Worm (Caenorhabditis elegans) whole organism, early embryonic: Measurements from ENCODE around the gene lin-12.

ENCODE experiments used
- ceh-36 ChIP-seq: sonication (generic microtip); optimal IDR thresholded peaks from 2 replicates; lab custom pipeline; 2016; ENCODE audit warnings: missing genetic modification characterization, inconsistent platforms, missing compliant biosample characterization
- flt-1 ChIP-seq: fragments of 200-800 bp; sonication (Bioruptor generic); IDR thresholded peaks from 2 replicates; pipeline ENCODE4 v1.3.6; 2022; ENCODE audit warnings: missing genetic modification characterization, missing compliant biosample characterization
- tra-4 ChIP-seq: sonication (generic microtip); optimal IDR thresholded peaks from 2 replicates; lab custom pipeline; 2017; ENCODE audit warnings: missing genetic modification characterization, missing compliant biosample characterization

DNA sequence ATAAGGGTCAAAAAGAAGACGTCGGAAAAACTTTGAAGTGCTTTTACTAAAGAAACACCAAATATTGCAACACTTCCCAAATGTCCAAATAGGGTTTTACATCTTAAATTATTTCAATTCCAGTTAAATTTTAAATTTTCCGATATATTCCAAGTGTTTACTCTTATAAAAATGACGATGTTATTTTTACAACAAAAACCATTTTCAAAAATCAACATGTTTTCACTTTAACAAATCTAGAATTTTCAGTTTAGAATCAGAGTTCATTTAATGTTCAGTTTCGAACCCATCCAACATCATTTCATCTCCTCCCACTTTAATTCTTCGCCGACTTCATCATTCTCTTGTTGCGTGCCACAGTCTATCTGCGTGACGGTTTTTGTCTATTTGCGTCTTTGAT lies 32.4 kb upstream of the lin-12 start, which contains the start of gene dos-1:
- no peak for TF ChIP-seq flt-1 (GFP tag; lab: Robert Waterston, UW)
- TF ChIP-seq tra-4 (tag; lab: Kevin White, UChicago) = no peak
- no peak for TF ChIP-seq ceh-36
